Fruit fly (Drosophila melanogaster): Measurements from ENCODE around the gene UQCR-14L.

Gene UQCR-14L

DNA sequence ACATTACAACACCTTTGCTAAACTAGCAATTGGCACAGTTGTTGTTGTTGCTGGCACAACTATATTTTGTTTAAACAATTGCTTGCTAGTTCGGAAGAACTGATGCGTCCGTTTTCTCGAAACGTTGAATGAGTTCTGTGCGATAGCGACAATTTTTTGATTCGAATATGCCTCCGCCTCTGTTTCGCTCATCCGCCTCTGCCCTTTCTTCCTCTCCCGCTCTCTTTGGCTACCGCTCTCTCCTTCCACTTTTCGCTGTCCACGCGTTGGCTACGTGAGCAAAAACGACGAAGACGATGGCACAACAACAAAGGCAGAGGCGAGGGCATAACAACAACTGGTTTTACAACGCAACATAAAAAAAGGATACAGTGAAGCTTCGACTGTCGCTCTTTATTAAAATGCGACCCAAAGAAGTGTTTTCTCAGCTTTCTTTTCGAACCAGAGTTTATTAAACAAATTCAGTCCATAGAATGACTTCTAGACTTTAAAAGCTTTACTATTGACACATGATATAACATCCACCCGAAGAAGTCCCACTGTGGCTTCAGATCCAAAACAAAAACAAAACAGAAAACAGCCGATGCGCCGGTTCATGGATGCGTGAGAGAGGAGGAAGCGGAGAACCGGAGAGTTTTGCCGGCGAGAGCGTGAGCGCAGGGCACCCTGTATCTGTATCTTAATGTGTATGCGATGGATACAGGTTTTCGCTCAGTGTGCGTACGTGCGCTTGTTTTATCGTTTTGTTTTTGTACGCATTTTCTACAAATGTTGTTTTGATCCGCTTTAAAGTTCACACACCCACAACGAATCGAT, 32.5 kb downstream of the UQCR-14L start:
- TF ChIP-seq noc (tag; optimal IDR thresholded peaks at IDR 0.05), result peak; percentile 99

DNA sequence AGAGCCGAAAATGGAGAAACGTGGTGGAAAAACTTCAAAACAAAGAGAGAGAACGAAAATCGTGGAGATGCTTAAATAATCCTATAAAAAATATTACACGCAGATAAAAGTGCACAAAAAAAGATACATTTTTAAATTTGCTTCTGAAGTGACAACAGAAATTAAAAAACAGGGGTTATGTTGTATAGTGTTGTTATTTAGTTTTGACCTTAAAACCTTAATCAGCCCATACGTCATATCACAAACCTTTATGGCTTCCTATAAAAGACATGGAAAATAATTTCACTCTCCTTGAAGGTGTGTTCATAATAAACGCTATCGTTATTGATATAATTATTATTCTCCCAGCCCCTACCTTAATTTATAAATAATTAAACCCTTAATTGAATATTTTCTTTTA, 33.3 kb downstream of the UQCR-14L start:
- no peak for TF ChIP-seq noc (tag; optimal IDR thresholded peaks at IDR 0.05)

DNA sequence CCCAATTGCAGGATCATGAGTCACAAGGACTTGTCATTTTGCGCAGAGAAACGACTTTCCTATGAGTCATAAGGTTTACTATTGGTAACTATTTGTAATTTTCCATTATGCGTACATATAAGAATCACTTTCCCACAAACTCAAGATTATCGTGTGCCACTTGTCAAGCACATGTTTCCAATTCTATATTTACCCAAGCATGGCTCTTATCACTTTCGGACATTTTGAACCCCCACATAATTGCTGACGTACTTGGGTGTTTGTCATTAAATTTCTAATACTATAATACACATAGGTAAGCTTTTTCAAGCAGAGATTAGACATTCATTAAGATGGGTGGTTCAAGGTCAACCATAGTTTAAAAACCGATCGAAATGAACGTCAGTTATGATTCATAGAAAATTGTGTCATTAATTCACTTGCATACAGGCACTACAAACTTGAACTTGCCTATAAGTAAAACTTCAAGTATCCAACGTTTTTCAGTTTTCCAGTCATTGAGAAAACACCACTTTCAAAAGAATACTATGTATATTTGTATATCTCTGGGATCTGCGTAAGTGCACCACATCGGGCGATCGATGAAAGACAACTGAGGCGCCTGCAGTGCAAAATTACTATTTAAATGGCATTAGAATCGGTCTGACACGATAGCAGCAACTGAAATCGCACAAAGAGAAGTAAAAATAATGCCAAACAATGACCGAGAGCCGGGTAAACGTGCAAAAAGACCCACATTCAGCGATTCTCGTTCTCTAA, 34.0 kb downstream of the UQCR-14L start:
- peak; percentile 25 for TF ChIP-seq noc (tag; optimal IDR thresholded peaks at IDR 0.05)

DNA sequence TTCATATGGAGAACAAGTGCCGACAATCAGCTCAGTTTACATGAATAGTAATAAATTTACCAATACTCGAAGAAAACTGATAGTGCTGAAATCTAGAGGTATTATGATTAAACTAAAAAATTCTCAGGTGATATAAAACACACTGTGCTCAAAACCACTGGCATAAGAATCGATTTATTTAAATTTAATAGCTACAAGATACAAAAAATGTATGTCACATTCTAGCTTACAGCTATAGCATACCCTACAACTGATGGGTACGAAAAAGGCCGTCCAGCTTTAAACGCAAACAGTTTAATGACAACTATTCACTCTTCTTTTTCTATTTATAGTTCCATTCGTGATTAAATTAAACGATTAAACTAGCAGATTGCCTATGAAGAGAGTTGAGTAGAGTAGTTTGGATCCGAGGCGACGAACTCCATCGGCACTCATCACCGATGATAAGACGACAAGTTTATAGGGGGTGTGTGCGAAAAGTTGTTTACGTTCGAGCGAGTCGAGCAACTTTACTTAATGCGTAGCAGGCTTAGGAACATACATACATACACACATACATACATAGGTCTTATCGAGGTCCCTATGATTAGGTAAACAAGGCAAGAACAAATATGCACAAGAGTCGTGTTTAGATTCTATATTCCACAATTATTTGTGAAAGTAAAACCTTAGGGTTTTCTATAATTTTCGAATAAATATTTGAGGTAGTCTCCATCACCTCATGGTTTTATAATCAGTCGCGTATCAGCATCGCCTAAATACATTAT, 35.1 kb downstream of the UQCR-14L start:
- peak; percentile 88 for TF ChIP-seq noc (tag; optimal IDR thresholded peaks at IDR 0.05)

DNA sequence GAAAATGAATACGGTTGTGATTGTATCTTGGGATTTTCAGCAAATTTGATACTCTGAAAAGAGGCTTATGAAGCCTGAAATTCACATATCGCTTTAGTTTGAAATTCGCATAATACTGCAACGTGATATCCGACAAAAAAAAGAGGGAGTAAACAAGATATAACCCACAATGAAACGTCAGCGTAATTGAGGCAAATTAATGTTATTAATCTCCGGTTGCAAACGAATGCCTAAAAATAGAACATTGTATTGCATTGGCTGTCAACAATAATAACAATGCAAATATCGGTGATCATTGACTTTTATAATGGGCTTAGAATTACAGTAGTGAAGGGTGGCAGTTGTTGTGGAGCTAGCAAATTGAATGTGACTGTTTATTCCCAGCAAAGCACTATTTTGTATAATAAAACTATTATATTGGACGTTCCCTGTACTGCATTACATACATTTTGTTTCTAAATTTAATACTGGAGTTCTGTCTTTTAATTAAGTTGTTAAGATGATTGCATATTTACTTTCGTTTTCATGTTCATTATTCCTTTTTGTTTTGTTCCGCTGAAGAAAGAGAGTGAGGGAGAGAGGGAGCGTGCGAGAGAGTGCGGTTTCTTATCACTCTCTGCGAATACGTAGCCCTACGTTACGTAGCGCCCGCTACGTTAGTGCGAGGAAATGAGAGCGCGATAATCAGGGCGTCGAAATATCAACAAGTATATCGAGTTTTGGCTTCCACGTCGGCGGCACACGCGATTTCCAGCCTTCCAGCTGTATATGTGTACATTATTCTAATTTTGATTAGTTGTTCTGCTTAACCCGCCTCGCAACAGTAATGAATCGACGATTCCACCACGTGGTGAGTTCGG, 36.6 kb downstream of the UQCR-14L start:
- TF ChIP-seq noc (tag; optimal IDR thresholded peaks at IDR 0.05), result no peak

DNA sequence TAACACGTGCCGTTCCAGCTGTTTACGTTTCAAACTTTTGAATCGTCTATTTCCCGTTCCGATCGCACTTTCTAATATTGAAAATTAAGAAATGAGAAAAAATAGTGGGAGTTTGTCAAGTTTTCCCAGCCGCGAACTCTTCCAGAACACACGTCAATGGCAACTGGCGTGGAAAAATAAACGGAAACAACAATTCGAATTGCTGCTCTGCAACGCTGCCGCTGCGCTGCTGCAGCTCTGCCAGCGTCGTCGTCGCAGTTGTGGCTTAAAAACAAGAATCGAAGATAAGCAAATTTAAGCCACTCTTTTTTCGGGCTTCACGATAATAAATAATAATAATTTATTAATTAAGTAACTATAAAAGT, 37.3 kb downstream of the UQCR-14L start:
- TF ChIP-seq noc (tag; optimal IDR thresholded peaks at IDR 0.05), result no peak

DNA sequence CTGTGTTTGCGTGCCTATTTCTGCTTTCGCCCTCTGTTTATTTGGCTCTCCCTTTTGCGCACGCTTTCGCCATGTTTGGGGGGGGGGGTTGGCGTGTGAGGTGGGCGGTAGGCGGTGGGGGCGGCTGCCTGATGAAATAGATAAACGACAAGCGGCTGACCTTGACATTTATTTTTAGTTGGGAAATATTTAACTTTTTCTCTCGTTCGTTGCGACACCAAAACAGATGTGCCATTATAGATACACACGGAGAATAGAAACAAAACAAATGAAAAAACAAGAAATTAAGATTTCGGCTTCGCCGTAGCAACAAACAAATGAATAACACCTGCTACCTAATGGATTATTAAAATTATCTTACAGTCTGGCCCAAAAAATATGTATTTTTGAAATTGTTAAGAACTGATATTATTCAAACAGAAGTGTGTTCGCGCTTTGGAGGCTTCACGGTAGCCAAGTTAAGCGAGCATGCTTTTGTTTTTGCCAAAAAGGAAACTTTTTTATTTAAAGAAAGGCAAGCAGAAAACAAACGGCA, 38.4 kb downstream of the UQCR-14L start:
- TF ChIP-seq noc (tag; optimal IDR thresholded peaks at IDR 0.05), result peak; percentile 75

DNA sequence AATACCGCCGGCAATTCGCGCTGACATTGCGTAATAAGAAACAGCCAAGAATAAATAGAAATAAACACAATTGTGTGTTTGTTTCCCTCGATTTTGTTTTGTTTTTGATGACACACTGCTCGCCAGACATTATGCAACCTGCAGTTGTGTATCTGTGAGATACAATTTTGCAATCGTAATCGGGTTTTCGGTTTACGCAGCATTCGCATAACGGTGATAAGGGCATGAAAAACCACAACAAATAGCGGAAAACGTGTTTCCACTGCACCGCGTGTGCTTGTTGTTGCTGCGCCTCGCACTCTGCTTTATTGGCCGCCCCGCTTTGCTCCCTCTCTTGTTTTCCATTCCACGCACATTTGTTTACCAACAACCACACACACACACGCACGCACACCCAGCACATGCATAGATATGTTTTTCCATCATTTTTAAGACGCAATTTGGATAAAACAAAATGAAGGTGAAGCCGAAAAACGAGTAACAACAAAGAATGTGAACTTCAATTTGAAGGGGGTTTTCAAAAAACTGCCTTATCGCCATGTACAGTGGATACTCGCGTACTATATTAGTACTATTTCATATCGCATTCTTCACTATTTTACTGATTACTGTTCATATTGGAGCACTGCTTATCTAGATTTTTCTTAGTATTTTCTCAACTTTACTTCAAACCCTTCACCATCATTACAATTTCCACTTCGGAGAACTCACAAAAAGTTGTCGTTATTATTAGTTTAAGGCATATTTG, 39.0 kb downstream of the UQCR-14L start:
- TF ChIP-seq noc (tag; optimal IDR thresholded peaks at IDR 0.05), result no peak

DNA sequence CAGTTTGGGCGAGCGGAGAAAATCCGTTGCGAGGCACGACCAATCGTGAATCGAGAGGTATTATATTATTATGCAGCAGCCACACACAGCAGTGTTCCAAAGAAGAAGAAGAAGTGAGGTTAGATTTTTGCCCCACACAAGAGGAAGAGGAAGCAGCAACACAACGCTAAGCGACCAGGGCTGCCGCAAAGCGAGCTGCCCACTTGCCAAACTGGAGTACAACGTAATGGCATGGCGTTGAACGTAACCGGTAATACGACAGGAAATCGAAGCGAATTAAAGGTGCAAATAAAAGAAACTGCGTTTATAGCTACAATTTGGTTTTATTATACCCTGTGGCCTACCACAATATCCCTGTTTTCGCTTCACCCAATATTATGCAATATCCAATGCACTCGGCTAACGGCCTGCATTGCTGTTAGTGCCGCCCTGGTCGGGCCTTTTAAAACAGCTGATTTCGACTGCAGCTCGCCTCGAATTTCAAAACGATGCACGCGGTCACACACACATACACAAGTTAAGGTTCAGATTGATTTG, 41.7 kb downstream of the UQCR-14L start:
- TF ChIP-seq noc (tag; optimal IDR thresholded peaks at IDR 0.05), result peak; percentile 59

DNA sequence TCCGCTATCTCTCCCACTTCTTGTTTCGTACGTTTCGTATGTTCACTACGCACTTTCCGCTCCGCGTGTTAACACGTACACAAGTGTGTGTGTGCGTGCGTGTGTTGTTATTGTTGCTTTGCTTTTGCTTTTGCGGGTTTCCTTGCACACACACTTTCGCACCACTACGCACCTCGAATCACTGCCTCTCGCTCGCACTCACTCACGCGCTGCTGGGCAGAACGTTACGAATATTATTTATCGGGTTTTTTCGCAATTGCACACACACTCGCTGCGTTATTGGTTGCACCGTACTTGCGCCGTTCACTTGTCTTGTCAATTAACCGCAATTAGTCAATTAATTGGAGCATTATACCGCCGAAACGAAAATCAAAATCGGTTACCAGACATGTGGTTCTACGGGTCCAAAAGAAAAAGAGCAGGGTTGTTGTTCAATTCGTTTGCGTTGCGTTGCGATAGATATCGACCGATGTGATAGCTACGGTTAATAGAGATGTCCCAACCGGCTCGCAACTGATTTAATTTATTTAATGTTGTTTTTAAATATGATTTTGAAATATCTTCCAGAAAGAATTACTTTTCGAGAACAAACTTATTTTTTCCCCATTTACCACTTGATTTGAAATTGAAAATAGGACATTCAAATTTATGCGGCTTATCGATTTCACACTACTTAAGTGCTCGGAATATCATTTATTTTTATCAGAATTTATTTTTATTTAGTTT, 42.4 kb downstream of the UQCR-14L start, which contains the start of gene larp:
larp (minus strand) TSS at position 395 of the 726 bp plus-strand sequence.
- TF ChIP-seq noc (tag; optimal IDR thresholded peaks at IDR 0.05), result no peak

DNA sequence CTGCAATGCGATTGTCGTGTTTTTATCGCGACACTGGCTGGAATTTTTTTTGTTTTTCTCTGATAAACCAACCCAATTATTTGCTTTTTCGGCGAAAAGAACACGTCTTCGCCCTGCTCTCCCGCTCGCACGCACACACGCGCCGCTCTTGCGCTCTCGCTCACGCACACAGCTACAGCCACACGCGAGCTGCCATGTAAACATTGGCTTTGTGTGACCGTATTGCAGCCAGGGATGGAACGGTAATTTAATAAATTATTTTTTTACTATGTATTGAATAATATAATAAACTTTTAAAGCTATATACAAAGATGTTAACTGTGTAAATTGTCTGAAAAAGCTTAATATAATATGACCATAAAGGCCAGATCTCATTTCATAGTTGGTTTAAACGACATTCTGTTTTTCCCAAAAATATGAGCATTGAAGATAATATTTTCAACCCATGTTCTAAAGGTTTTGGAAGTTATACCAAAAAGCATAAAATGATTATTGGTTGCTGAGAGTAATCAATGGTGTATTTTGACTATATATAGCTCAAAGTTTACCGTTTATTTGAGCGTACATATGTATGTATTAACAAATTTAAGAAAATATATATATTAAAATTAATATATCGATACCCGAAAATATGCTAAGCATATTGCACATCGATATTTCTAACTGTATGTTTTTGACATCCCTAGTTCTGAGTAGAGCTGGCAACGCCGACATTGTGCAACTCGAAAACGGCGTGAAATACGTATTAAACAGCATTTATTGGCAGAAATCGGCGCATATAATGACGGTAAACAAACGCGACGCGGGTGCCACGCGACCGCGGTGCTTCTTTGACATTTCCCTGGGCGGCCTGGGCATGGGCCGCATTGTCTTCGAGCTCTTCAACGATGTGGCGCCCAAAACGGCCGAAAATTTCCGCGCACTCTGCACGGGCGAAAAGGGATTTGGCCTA, 46.1 kb downstream of the UQCR-14L start, which contains the start of the genes Gfat2 and Moca-cyp:
Gfat2 (minus strand) TSS at position 112 of the 952 bp plus-strand sequence.
Moca-cyp (plus strand) TSS at position 681 of the 952 bp plus-strand sequence.
- peak; percentile 54 for TF ChIP-seq noc (tag; optimal IDR thresholded peaks at IDR 0.05)

DNA sequence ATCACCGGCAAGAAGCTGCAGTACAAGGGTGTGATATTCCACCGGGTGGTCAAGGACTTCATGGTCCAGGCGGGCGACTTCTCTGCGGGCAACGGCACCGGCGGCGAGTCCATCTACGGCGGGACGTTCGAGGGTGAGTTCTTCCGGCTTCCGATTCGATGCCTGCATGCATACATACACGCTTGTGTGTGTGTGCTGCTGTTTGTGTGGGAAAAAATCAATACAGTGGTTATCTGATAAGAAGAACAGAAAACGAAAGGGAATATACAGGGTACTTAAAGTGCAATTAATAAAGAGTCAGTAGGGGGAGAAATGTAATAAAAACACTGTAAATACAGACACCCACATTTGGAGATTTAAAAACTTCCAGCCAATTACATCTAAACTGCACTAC, 46.8 kb downstream of the UQCR-14L start:
- TF ChIP-seq noc (tag; optimal IDR thresholded peaks at IDR 0.05), result no peak
